Worm (Caenorhabditis elegans) whole organism, L3 larva: ENCODE data around the gene actl-1.
A peak's percentile ranks its signal among the peaks of the same experiment; 100 is the strongest.

Experiments
- ZK546.5 ChIP-seq: sonication (generic microtip); optimal IDR thresholded peaks from 2 replicates; lab custom pipeline; 2017; ENCODE audit warnings: missing biosample characterization, missing genetic modification characterization
- ama-1 ChIP-seq: fragments of 150-350 bp; optimal IDR thresholded peaks from 2 replicates; lab custom pipeline; 2018
- ceh-16 ChIP-seq: sonication (generic microtip); optimal IDR thresholded peaks from 2 replicates; lab custom pipeline; 2017; ENCODE audit warnings: missing biosample characterization, missing genetic modification characterization
- daf-12 ChIP-seq: fragments of 150-350 bp; optimal IDR thresholded peaks from 2 replicates; lab custom pipeline; 2014; ENCODE audit warnings: missing biosample characterization, missing genetic modification reagents, missing genetic modification characterization
- egl-27 ChIP-seq: sonication (generic microtip); optimal IDR thresholded peaks from 4 replicates; lab custom pipeline; 2017; ENCODE audit warnings: missing biosample characterization, missing genetic modification reagents, missing genetic modification characterization
- egl-5 ChIP-seq: fragments of 150-350 bp; optimal IDR thresholded peaks from 2 replicates; lab custom pipeline; 2017; ENCODE audit warnings: missing biosample characterization, missing genetic modification reagents, missing genetic modification characterization, inconsistent platforms
- elt-1 ChIP-seq: fragments of 150-350 bp; optimal IDR thresholded peaks from 2 replicates; lab custom pipeline; 2014; ENCODE audit warnings: missing biosample characterization, missing genetic modification characterization
- elt-2 ChIP-seq: sonication (generic microtip); optimal IDR thresholded peaks from 2 replicates; lab custom pipeline; 2016; ENCODE audit warnings: missing genetic modification reagents, mild to moderate bottlenecking, missing genetic modification characterization, missing compliant biosample characterization
- eor-1 ChIP-seq, 2 experiments: fragments of 150-350 bp; optimal IDR thresholded peaks; 2 replicates each; lab custom pipeline; 2014 to 2018; ENCODE audit warnings: missing biosample characterization in 2 of 2, missing genetic modification characterization in 2 of 2
- fkh-10 ChIP-seq: sonication (generic microtip); optimal IDR thresholded peaks from 2 replicates; lab custom pipeline; 2017; ENCODE audit warnings: missing biosample characterization, missing genetic modification reagents, missing genetic modification characterization
- fkh-2 ChIP-seq: fragments of 150-350 bp; optimal IDR thresholded peaks from 2 replicates; lab custom pipeline; 2014; ENCODE audit warnings: missing biosample characterization, missing genetic modification reagents, missing genetic modification characterization
- fos-1 ChIP-seq: fragments of 150-350 bp; optimal IDR thresholded peaks from 2 replicates; lab custom pipeline; 2014; ENCODE audit warnings: missing biosample characterization, missing genetic modification characterization
- lin-15B ChIP-seq: fragments of 150-350 bp; optimal IDR thresholded peaks from 2 replicates; lab custom pipeline; 2014; ENCODE audit warnings: missing biosample characterization, missing genetic modification characterization
- lin-39 ChIP-seq: fragments of 150-350 bp; optimal IDR thresholded peaks from 2 replicates; lab custom pipeline; 2018; ENCODE audit warnings: missing biosample characterization, missing genetic modification reagents, missing genetic modification characterization
- lsy-12 ChIP-seq: sonication (generic microtip); optimal IDR thresholded peaks from 2 replicates; lab custom pipeline; 2016; ENCODE audit warnings: mild to moderate bottlenecking, missing genetic modification characterization, missing compliant biosample characterization
- mml-1 ChIP-seq: fragments of 150-350 bp; sonication (generic microtip); optimal IDR thresholded peaks from 3 replicates; lab custom pipeline; 2014; ENCODE audit warnings: missing biosample characterization, missing genetic modification characterization
- nfya-1 ChIP-seq: sonication (generic microtip); optimal IDR thresholded peaks from 2 replicates; lab custom pipeline; 2017; ENCODE audit warnings: missing genetic modification characterization, mild to moderate bottlenecking, missing compliant biosample characterization, antibody characterized with exemption, moderate library complexity; ENCODE audit not compliant: insufficient read depth
- nhr-23 ChIP-seq: fragments of 150-350 bp; optimal IDR thresholded peaks from 2 replicates; lab custom pipeline; 2014; ENCODE audit warnings: missing biosample characterization, missing genetic modification reagents, missing genetic modification characterization
- nhr-237 ChIP-seq: fragments of 150-350 bp; optimal IDR thresholded peaks from 2 replicates; lab custom pipeline; 2014; ENCODE audit warnings: missing biosample characterization, missing genetic modification characterization
- nhr-25 ChIP-seq: sonication (generic microtip); optimal IDR thresholded peaks from 2 replicates; lab custom pipeline; 2017; ENCODE audit warnings: missing biosample characterization, missing genetic modification characterization
- nhr-43 ChIP-seq: sonication (generic microtip); optimal IDR thresholded peaks from 2 replicates; lab custom pipeline; 2016; ENCODE audit warnings: mild to moderate bottlenecking, missing genetic modification characterization, missing compliant biosample characterization; ENCODE audit not compliant: poor library complexity, severe bottlenecking
- nhr-67 ChIP-seq: fragments of 150-350 bp; optimal IDR thresholded peaks from 2 replicates; lab custom pipeline; 2014; ENCODE audit warnings: missing biosample characterization, missing genetic modification characterization
- nhr-76 ChIP-seq: fragments of 150-350 bp; sonication (generic microtip); optimal IDR thresholded peaks from 5 replicates; lab custom pipeline; 2014; ENCODE audit warnings: missing biosample characterization, missing genetic modification characterization
- pqm-1 ChIP-seq: fragments of 150-350 bp; optimal IDR thresholded peaks from 2 replicates; lab custom pipeline; 2017; ENCODE audit warnings: missing biosample characterization, missing genetic modification characterization, inconsistent platforms
- skn-1 ChIP-seq: fragments of 150-350 bp; optimal IDR thresholded peaks from 2 replicates; lab custom pipeline; 2014; ENCODE audit warnings: missing biosample characterization, missing genetic modification characterization
- snpc-4 ChIP-seq: fragments of 150-350 bp; optimal IDR thresholded peaks from 2 replicates; lab custom pipeline; 2014; ENCODE audit warnings: missing biosample characterization, missing genetic modification characterization
- unc-39 ChIP-seq: sonication (generic microtip); optimal IDR thresholded peaks from 4 replicates; lab custom pipeline; 2017; ENCODE audit warnings: missing biosample characterization, missing genetic modification characterization
- unc-62 ChIP-seq: fragments of 150-350 bp; sonication (generic microtip); optimal IDR thresholded peaks from 4 replicates; lab custom pipeline; 2014; ENCODE audit warnings: missing biosample characterization, missing genetic modification reagents, missing genetic modification characterization
- zag-1 ChIP-seq: fragments of 150-350 bp; optimal IDR thresholded peaks from 2 replicates; lab custom pipeline; 2014; ENCODE audit warnings: missing biosample characterization, missing genetic modification characterization
- ztf-4 ChIP-seq: fragments of 150-350 bp; optimal IDR thresholded peaks from 2 replicates; lab custom pipeline; 2014; ENCODE audit warnings: missing biosample characterization, missing genetic modification characterization

The actl-1 gene

DNA sequence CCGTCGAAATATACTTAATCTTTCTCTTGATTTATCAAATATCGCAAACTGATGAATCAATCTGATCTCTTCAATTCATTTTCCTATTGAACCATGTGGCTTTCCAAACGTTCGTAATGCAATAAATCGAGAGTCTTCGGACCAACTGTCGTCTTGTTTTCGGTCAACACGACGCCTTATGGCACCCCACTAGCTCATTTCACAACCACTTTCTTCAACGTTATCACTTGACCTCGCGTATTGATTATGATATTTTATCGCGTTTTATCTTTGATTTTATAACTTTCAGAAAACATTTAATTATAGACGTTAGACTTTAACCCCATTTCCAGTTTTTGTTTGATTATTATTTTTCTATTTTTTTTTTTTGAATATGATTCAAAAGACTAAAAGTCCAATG, 10.2 kb upstream of the actl-1 start:
- no peak for TF ChIP-seq nhr-67 (tag; lab: Kevin White, UChicago)
- peak; percentile 49 for TF ChIP-seq egl-5 (tag; lab: Kevin White, UChicago)
- no peak for TF ChIP-seq ama-1 (lab: Kevin White, UChicago)
- peak; percentile 27 for TF ChIP-seq pqm-1 (tag; lab: Kevin White, UChicago)
- TF ChIP-seq nhr-43 (tag; lab: Kevin White, UChicago), result no peak
- TF ChIP-seq fkh-2 (tag; lab: Kevin White, UChicago), result no peak
- TF ChIP-seq elt-2 (tag; lab: Kevin White, UChicago), result peak; percentile 59
- no peak for TF ChIP-seq nhr-237
- TF ChIP-seq eor-1 (tag; optimal IDR thresholded peaks at IDR 0.05; lab: Kevin White, UChicago), result no peak
- no peak for TF ChIP-seq mml-1 (tag; lab: Kevin White, UChicago)
- TF ChIP-seq lin-15B (tag; lab: Kevin White, UChicago), result no peak
- no peak for TF ChIP-seq unc-39 (tag; lab: Kevin White, UChicago)
- no peak for TF ChIP-seq zag-1 (tag; lab: Kevin White, UChicago)
- TF ChIP-seq skn-1 (tag; lab: Kevin White, UChicago), result no peak
- TF ChIP-seq daf-12, result no peak
- TF ChIP-seq elt-1 (tag; lab: Kevin White, UChicago), result no peak
- no peak for TF ChIP-seq nhr-76 (tag; lab: Kevin White, UChicago)
- TF ChIP-seq ztf-4 (tag; lab: Kevin White, UChicago), result no peak
- TF ChIP-seq fkh-10 (GFP tag; lab: Kevin White, UChicago), result no peak
- no peak for TF ChIP-seq lsy-12 (tag; lab: Kevin White, UChicago)

DNA sequence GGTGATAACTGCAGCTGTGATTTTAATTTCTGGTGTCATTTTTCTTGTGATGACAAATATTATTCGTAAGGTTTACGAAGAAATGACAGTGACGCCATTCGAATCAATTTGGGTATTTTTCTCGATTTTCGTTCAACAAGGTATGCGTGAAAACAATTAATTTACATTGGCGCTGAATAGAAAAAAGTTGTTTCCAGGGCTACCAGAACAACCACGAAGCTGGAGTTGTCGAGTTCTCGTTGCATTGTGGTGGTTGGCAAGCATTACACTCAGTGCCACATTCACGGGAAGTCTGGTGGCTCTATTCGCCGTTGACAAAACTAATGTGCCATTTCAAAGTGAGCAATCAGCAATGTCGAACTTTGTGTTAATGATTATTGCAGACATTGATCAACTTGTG, 8.1 kb upstream of the actl-1 start:
- TF ChIP-seq nhr-25 (no peak), nhr-43 (tag; lab: Kevin White, UChicago) (no peak), egl-27 (no peak), egl-5 (tag; lab: Kevin White, UChicago) (peak; percentile 29), unc-62 (GFP tag; lab: Kevin White, UChicago) (no peak)

DNA sequence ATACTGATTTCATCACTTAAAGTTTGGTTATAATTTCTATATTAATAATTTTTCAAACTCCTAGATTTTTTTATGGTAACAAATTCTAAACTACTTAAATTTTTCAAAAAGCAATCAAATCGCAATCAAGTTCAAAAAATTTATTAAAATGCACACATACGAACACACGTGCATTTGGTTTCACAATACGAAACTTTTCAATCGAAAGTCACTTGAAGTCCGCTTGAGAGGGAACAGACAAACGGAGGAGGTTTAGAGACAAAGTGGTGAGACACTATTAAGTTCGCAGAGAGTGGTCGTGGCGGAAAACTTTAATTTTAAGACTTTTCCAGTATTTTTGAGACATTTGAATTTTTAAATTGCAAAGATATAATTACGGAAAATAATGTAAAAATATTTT, 6.0 kb upstream of the actl-1 start, which contains the start of gene glr-8:
TSS of gene glr-8 (plus strand) at position 319 of the 400 bp plus-strand sequence.
- TF ChIP-seq pqm-1 (tag; lab: Kevin White, UChicago), result no peak
- TF ChIP-seq fos-1 (tag; lab: Kevin White, UChicago), result no peak
- no peak for TF ChIP-seq lin-39
- no peak for TF ChIP-seq unc-62 (GFP tag; lab: Kevin White, UChicago)
- no peak for TF ChIP-seq ama-1 (lab: Kevin White, UChicago)
- TF ChIP-seq ceh-16, result no peak
- TF ChIP-seq mml-1 (tag; lab: Kevin White, UChicago), result no peak
- TF ChIP-seq ZK546.5 (tag; lab: Kevin White, UChicago), result no peak
- TF ChIP-seq zag-1 (tag; lab: Kevin White, UChicago), result no peak
- no peak for TF ChIP-seq snpc-4
- TF ChIP-seq nhr-23 (tag; lab: Kevin White, UChicago), result no peak
- no peak for TF ChIP-seq daf-12
- no peak for TF ChIP-seq nhr-43 (tag; lab: Kevin White, UChicago)
- no peak for TF ChIP-seq elt-1 (tag; lab: Kevin White, UChicago)
- TF ChIP-seq, all 47 proteins: peak for 0

DNA sequence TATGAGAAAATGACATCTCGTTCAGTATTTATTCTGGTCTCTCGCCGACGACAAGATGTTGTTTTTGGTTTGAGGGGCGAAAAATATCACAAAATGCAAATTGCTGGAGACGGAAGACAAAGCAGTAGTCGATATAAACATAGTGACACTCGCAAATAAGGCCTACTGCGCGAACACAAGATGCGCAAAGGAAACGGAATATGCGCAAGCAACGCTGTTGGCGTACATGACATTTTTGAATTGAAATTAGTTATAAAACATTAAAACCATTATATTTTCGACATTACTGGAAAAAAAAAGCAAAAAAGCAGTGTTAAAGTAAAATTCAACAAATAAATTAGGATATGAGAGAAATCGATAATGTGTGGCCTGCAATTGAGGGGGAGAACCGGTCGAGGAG, 5.4 kb upstream of the actl-1 start, which contains the start of gene cdf-1:
TSS of gene cdf-1 (minus strand) at position 136 of the 400 bp plus-strand sequence.
- TF ChIP-seq nfya-1 (tag; lab: Kevin White, UChicago) (peak; percentile 23), nhr-23 (tag; lab: Kevin White, UChicago) (peak; percentile 45), egl-5 (tag; lab: Kevin White, UChicago) (no peak), unc-39 (tag; lab: Kevin White, UChicago) (no peak), lin-15B (tag; lab: Kevin White, UChicago) (peak; percentile 16)

DNA sequence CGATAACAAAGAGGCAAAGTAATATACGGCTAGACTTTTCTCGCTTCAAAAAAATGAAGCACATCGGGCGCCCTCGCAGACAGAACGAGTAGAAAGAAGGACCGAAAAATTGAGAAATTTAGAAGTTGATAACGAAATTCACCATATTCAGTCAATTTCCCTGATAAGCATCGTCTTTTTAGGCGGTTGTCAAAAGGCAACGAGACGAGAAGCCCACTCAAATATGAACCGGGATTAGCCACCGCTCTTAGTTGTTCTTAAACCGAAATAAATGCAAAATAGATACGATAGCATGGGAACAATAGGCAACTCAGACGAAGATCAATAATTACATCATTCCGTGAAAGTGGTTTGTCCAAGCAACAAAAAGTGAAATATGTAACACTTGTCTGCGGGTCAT, 3.5 kb upstream of the actl-1 start:
- TF ChIP-seq elt-2 (tag; lab: Kevin White, UChicago), result peak; percentile 64
- TF ChIP-seq lin-39, result no peak
- TF ChIP-seq pqm-1 (tag; lab: Kevin White, UChicago), result peak; percentile 4

DNA sequence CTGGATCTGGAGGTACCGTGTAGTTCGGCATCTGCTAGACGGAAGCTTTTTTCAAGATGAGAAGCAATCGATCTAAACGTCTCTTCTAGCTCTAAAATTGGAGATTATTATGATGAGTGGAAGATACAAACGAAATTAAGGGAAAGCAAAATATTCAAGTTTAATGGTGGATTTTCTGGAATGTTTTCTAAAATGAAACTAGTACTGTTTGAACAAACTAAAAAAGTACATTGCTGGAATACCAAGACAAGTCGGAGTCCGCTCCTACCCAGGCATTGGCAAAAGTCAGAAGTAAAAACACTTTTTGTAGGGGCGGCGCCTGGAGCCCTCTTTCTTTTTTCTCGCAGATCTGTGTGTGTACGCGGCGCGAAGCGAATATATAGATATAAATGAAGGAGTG, 14.9 kb downstream of the actl-1 start, which contains the start of gene gar-1:
TSS of gene gar-1 (minus strand) at position 101 of the 400 bp plus-strand sequence.
- TF ChIP-seq mml-1 (tag; lab: Kevin White, UChicago), result no peak
- TF ChIP-seq elt-1 (tag; lab: Kevin White, UChicago), result no peak
- TF ChIP-seq, all 47 proteins: peak for 0
